Fruit fly (Drosophila melanogaster) whole organism, embryonic: Measurements from ENCODE around the gene gro.

Experiments used
- Abd-B ChIP-seq: fragments of 200-800 bp; sonication (Bioruptor generic); optimal IDR thresholded peaks from 2 replicates; lab custom pipeline; 2018; ENCODE audit warnings: missing biosample characterization, mild to moderate bottlenecking, missing genetic modification characterization, moderate library complexity
- BEAF-32 ChIP-seq: fragments of 200-800 bp; sonication (Bioruptor generic); optimal IDR thresholded peaks from 3 replicates; lab custom pipeline; 2017; ENCODE audit warnings: missing biosample characterization, missing genetic modification characterization, mild to moderate bottlenecking, moderate library complexity, missing genetic modification reagents
- BtbVII ChIP-seq: fragments of 200-800 bp; sonication (Bioruptor generic); optimal IDR thresholded peaks from 3 replicates; lab custom pipeline; 2017; ENCODE audit warnings: missing biosample characterization, mild to moderate bottlenecking, missing genetic modification characterization
- CG10209 ChIP-seq: fragments of 200-800 bp; sonication (Bioruptor generic); optimal IDR thresholded peaks from 3 replicates; lab custom pipeline; 2017; ENCODE audit warnings: missing biosample characterization, mild to moderate bottlenecking, missing genetic modification characterization, missing genetic modification reagents
- CG1024 ChIP-seq: fragments of 200-800 bp; sonication (Bioruptor generic); IDR thresholded peaks from 2 replicates; pipeline ENCODE4 v1.3.6; 2022; ENCODE audit warnings: missing biosample characterization, missing genetic modification characterization
- CG10462 ChIP-seq: fragments of 200-800 bp; sonication (Bioruptor generic); optimal IDR thresholded peaks from 2 replicates; lab custom pipeline; 2016; ENCODE audit warnings: missing biosample characterization, missing genetic modification characterization
- CG10543 ChIP-seq: fragments of 200-800 bp; sonication (Bioruptor generic); optimal IDR thresholded peaks from 3 replicates; lab custom pipeline; 2017; ENCODE audit warnings: missing biosample characterization, mild to moderate bottlenecking, missing genetic modification characterization, moderate library complexity
- CG11085 ChIP-seq: fragments of 200-800 bp; sonication (Bioruptor generic); IDR thresholded peaks from 2 replicates; pipeline ENCODE4 v1.3.6; 2022; ENCODE audit warnings: missing biosample characterization, missing genetic modification characterization
- CG12299 ChIP-seq: fragments of 200-800 bp; sonication (Bioruptor generic); optimal IDR thresholded peaks from 2 replicates; lab custom pipeline; 2018; ENCODE audit warnings: missing biosample characterization, mild to moderate bottlenecking, missing genetic modification characterization
- CG14710 ChIP-seq: fragments of 200-800 bp; sonication (Bioruptor generic); optimal IDR thresholded peaks from 3 replicates; lab custom pipeline; 2019; ENCODE audit warnings: missing biosample characterization, mild to moderate bottlenecking, missing genetic modification characterization, moderate library complexity
- CG14860 ChIP-seq: fragments of 200-800 bp; sonication (Bioruptor generic); IDR thresholded peaks from 3 replicates; pipeline ENCODE4 v1.3.6; 2022; ENCODE audit warnings: missing biosample characterization, missing genetic modification characterization; ENCODE audit not compliant: partially characterized antibody
- CG15011 ChIP-seq: fragments of 200-800 bp; sonication (Bioruptor generic); optimal IDR thresholded peaks from 3 replicates; lab custom pipeline; 2018; ENCODE audit warnings: missing biosample characterization, mild to moderate bottlenecking, missing genetic modification characterization
- CG1602 ChIP-seq: fragments of 200-800 bp; sonication (Bioruptor generic); optimal IDR thresholded peaks from 3 replicates; lab custom pipeline; 2016; ENCODE audit warnings: missing biosample characterization, missing genetic modification characterization
- CG17912 ChIP-seq: fragments of 200-800 bp; sonication (Bioruptor generic); optimal IDR thresholded peaks from 2 replicates; lab custom pipeline; 2018; ENCODE audit warnings: missing biosample characterization, mild to moderate bottlenecking, missing genetic modification characterization
- CG2120 ChIP-seq: fragments of 200-800 bp; sonication (Bioruptor generic); optimal IDR thresholded peaks from 3 replicates; lab custom pipeline; 2016; ENCODE audit warnings: missing biosample characterization, missing genetic modification characterization
- CG32772 ChIP-seq: fragments of 200-800 bp; sonication (Bioruptor generic); IDR thresholded peaks from 2 replicates; pipeline ENCODE4 v1.3.6; 2022; ENCODE audit warnings: missing biosample characterization, missing genetic modification characterization
- CG6689 ChIP-seq: fragments of 200-800 bp; sonication (Bioruptor generic); IDR thresholded peaks from 2 replicates; pipeline ENCODE4 v1.3.6; 2022; ENCODE audit warnings: missing biosample characterization, missing genetic modification characterization
- CG6854 ChIP-seq: fragments of 200-800 bp; sonication (Bioruptor generic); optimal IDR thresholded peaks from 3 replicates; lab custom pipeline; 2017; ENCODE audit warnings: missing biosample characterization, mild to moderate bottlenecking, missing genetic modification characterization
- CG7271 ChIP-seq: fragments of 200-800 bp; sonication (Bioruptor generic); optimal IDR thresholded peaks from 2 replicates; lab custom pipeline; 2018; ENCODE audit warnings: missing biosample characterization, mild to moderate bottlenecking, missing genetic modification characterization, moderate library complexity
- CG9932 ChIP-seq: fragments of 200-800 bp; sonication (Bioruptor generic); IDR thresholded peaks from 2 replicates; pipeline ENCODE4 v1.3.6; 2022; ENCODE audit warnings: missing biosample characterization, missing genetic modification characterization
- CHES-1-like ChIP-seq: fragments of 200-800 bp; sonication (Bioruptor generic); optimal IDR thresholded peaks from 2 replicates; lab custom pipeline; 2016; ENCODE audit warnings: missing biosample characterization, missing genetic modification characterization
- D19B ChIP-seq: fragments of 200-800 bp; sonication (Bioruptor generic); optimal IDR thresholded peaks from 2 replicates; lab custom pipeline; 2017; ENCODE audit warnings: missing biosample characterization, mild to moderate bottlenecking, missing genetic modification characterization
- Doc2 ChIP-seq: fragments of 200-800 bp; sonication (Bioruptor generic); IDR thresholded peaks from 2 replicates; pipeline ENCODE4 v1.3.6; 2022; ENCODE audit warnings: missing biosample characterization, missing genetic modification characterization
- Doc3 ChIP-seq: fragments of 200-800 bp; sonication (Bioruptor generic); IDR thresholded peaks from 3 replicates; pipeline ENCODE4 v1.3.6; 2022; ENCODE audit warnings: missing biosample characterization, missing genetic modification characterization; ENCODE audit not compliant: partially characterized antibody
- Dp ChIP-seq: fragments of 200-800 bp; sonication (Bioruptor generic); optimal IDR thresholded peaks from 2 replicates; lab custom pipeline; 2018; ENCODE audit warnings: missing biosample characterization, mild to moderate bottlenecking, missing genetic modification characterization, moderate library complexity
- E2f1 ChIP-seq: fragments of 200-800 bp; sonication (Bioruptor generic); IDR thresholded peaks from 2 replicates; pipeline ENCODE4 v1.3.6; 2022; ENCODE audit warnings: missing biosample characterization, missing genetic modification characterization
- E2f2 ChIP-seq: fragments of 200-800 bp; sonication (Bioruptor generic); IDR thresholded peaks from 2 replicates; pipeline ENCODE4 v1.3.6; 2022; ENCODE audit warnings: missing biosample characterization, missing genetic modification characterization
- Fer1 ChIP-seq: fragments of 200-800 bp; sonication (Bioruptor generic); optimal IDR thresholded peaks from 2 replicates; lab custom pipeline; 2017; ENCODE audit warnings: missing biosample characterization, mild to moderate bottlenecking, missing genetic modification characterization
- Fer2 ChIP-seq: fragments of 200-800 bp; sonication (Bioruptor generic); optimal IDR thresholded peaks from 2 replicates; lab custom pipeline; 2018; ENCODE audit warnings: missing biosample characterization, mild to moderate bottlenecking, missing genetic modification characterization, moderate library complexity
- Hand ChIP-seq: fragments of 200-800 bp; sonication (Bioruptor generic); optimal IDR thresholded peaks from 2 replicates; lab custom pipeline; 2017; ENCODE audit warnings: mild to moderate bottlenecking, missing biosample characterization, missing genetic modification reagents, missing genetic modification characterization
- NC2β ChIP-seq: fragments of 200-800 bp; sonication (Bioruptor generic); optimal IDR thresholded peaks from 2 replicates; lab custom pipeline; 2016; ENCODE audit warnings: missing biosample characterization, missing genetic modification characterization
- Oli ChIP-seq: fragments of 200-800 bp; sonication (Bioruptor generic); optimal IDR thresholded peaks from 2 replicates; lab custom pipeline; 2018; ENCODE audit warnings: missing biosample characterization, mild to moderate bottlenecking, missing genetic modification characterization, moderate library complexity
- Rfx ChIP-seq: fragments of 200-800 bp; sonication (Bioruptor generic); IDR thresholded peaks from 2 replicates; pipeline ENCODE4 v1.3.6; 2022; ENCODE audit warnings: missing biosample characterization, missing genetic modification characterization
- Xbp1 ChIP-seq: fragments of 200-800 bp; sonication (Bioruptor generic); optimal IDR thresholded peaks from 3 replicates; lab custom pipeline; 2016; ENCODE audit warnings: missing biosample characterization, mild to moderate bottlenecking, missing genetic modification characterization
- az2 ChIP-seq: fragments of 200-800 bp; sonication (Bioruptor generic); optimal IDR thresholded peaks from 3 replicates; lab custom pipeline; 2016; ENCODE audit warnings: missing biosample characterization, missing genetic modification characterization
- bsh ChIP-seq, 2 experiments: fragments of 200-800 bp; sonication (Bioruptor generic); optimal IDR thresholded peaks; 2 replicates each; lab custom pipeline; 2017 to 2018; ENCODE audit warnings: mild to moderate bottlenecking in 2 of 2, missing biosample characterization in 2 of 2, missing genetic modification characterization in 2 of 2, moderate library complexity in 1 of 2
- chinmo ChIP-seq: fragments of 200-800 bp; sonication (Bioruptor generic); IDR thresholded peaks from 4 replicates; pipeline ENCODE4 v1.3.6; 2022; ENCODE audit warnings: missing biosample characterization, missing genetic modification characterization; ENCODE audit not compliant: partially characterized antibody
- dm ChIP-seq: fragments of 200-800 bp; sonication (Bioruptor generic); optimal IDR thresholded peaks from 3 replicates; lab custom pipeline; 2016; ENCODE audit warnings: missing biosample characterization, missing genetic modification characterization
- dysf ChIP-seq: fragments of 200-800 bp; sonication (Bioruptor generic); IDR thresholded peaks from 3 replicates; pipeline ENCODE4 v1.3.6; 2022; ENCODE audit warnings: missing biosample characterization, missing genetic modification characterization
- grn ChIP-seq: fragments of 200-800 bp; sonication (Bioruptor generic); optimal IDR thresholded peaks from 3 replicates; lab custom pipeline; 2017; ENCODE audit warnings: missing biosample characterization, missing genetic modification characterization
- gsb ChIP-seq: fragments of 200-800 bp; sonication (Bioruptor generic); IDR thresholded peaks from 2 replicates; pipeline ENCODE4 v1.3.6; 2022; ENCODE audit warnings: missing biosample characterization, missing genetic modification characterization
- gt ChIP-seq: fragments of 200-800 bp; sonication (Bioruptor generic); IDR thresholded peaks from 2 replicates; pipeline ENCODE4 v1.3.6; 2022; ENCODE audit warnings: missing biosample characterization, missing genetic modification characterization
- h ChIP-seq: fragments of >200 bp; optimal IDR thresholded peaks from 2 replicates; lab custom pipeline; 2017
- insv ChIP-seq, 2 experiments: fragments of 200-800 bp; sonication (Bioruptor generic); optimal IDR thresholded peaks; 3 replicates each; lab custom pipeline; 2016 to 2018; ENCODE audit warnings: missing biosample characterization in 2 of 2, missing genetic modification characterization in 2 of 2
- luna ChIP-seq: fragments of 200-800 bp; sonication (Bioruptor generic); optimal IDR thresholded peaks from 2 replicates; lab custom pipeline; 2016; ENCODE audit warnings: missing biosample characterization, missing genetic modification characterization
- nerfin-2 ChIP-seq: fragments of 200-800 bp; sonication (Bioruptor generic); IDR thresholded peaks from 2 replicates; pipeline ENCODE4 v1.3.6; 2022; ENCODE audit warnings: missing biosample characterization, missing genetic modification characterization; ENCODE audit not compliant: partially characterized antibody
- shn ChIP-seq: fragments of 200-800 bp; sonication (Bioruptor generic); optimal IDR thresholded peaks from 3 replicates; lab custom pipeline; 2016; ENCODE audit warnings: missing biosample characterization, missing genetic modification characterization
- sisA ChIP-seq: fragments of 200-800 bp; sonication (Bioruptor generic); IDR thresholded peaks from 2 replicates; pipeline ENCODE4 v1.3.6; 2022; ENCODE audit warnings: missing biosample characterization, missing genetic modification characterization
- so ChIP-seq: fragments of 200-800 bp; sonication (Bioruptor generic); IDR thresholded peaks from 3 replicates; pipeline ENCODE4 v1.3.6; 2022; ENCODE audit warnings: missing biosample characterization, missing genetic modification characterization
- toy ChIP-seq: fragments of 200-800 bp; sonication (Bioruptor generic); IDR thresholded peaks from 2 replicates; pipeline ENCODE4 v1.3.6; 2022; ENCODE audit warnings: missing biosample characterization, missing genetic modification characterization
- tup ChIP-seq: fragments of 200-800 bp; sonication (Bioruptor generic); optimal IDR thresholded peaks from 2 replicates; lab custom pipeline; 2016; ENCODE audit warnings: missing biosample characterization, mild to moderate bottlenecking, missing genetic modification characterization, moderate library complexity
- zen2 ChIP-seq: fragments of 200-800 bp; sonication (Bioruptor generic); IDR thresholded peaks from 3 replicates; pipeline ENCODE4 v1.3.6; 2022; ENCODE audit warnings: missing biosample characterization, missing genetic modification characterization; ENCODE audit not compliant: partially characterized antibody

Gene gro

dm6 chr3R:26056381-26056780 lies 14.8 kb downstream of the gro start, which contains the start of the genes Sld5 and CG14543 (continued):
- TF ChIP-seq Abd-B (GFP tag; lab: Kevin White, UChicago): no peak
- no peak for TF ChIP-seq CG10543 (GFP tag; lab: Kevin White, UChicago)
- no peak for TF ChIP-seq bsh (GFP tag; optimal IDR thresholded peaks at IDR 0.05; lab: Kevin White, UChicago)
- no peak for TF ChIP-seq CG10462 (GFP tag; lab: Kevin White, UChicago)
- no peak for TF ChIP-seq CG1024
- peak; percentile 27; the same call in 1 of the 2 replicates for TF ChIP-seq CG6689
- no peak for TF ChIP-seq Rfx (GFP tag; lab: Robert Waterston, UW)
- no peak for TF ChIP-seq CG15011 (GFP tag; lab: Kevin White, UChicago)
- peak; percentile 78 for TF ChIP-seq E2f2 (GFP tag; lab: Robert Waterston, UW)
- TF ChIP-seq CG14710 (tag; lab: Kevin White, UChicago): peak; percentile 13
- TF ChIP-seq chinmo (GFP tag; lab: Robert Waterston, UW): no peak
- no peak for TF ChIP-seq Fer2 (tag; lab: Kevin White, UChicago)
- TF ChIP-seq BEAF-32 (GFP tag; lab: Kevin White, UChicago): peak; percentile 51
- TF ChIP-seq CG17912 (GFP tag; lab: Kevin White, UChicago): no peak
- no peak for TF ChIP-seq az2 (GFP tag; lab: Kevin White, UChicago)
- no peak for TF ChIP-seq gsb (GFP tag; lab: Robert Waterston, UW)
- TF ChIP-seq insv (GFP tag; optimal IDR thresholded peaks at IDR 0.05; lab: Kevin White, UChicago): no peak
- TF ChIP-seq so (GFP tag; lab: Robert Waterston, UW): no peak
- no peak for TF ChIP-seq nerfin-2
- TF ChIP-seq CG11085 (GFP tag; lab: Robert Waterston, UW): no peak
- peak; percentile 42; the same call in 1 of the 2 replicates for TF ChIP-seq E2f1
- TF ChIP-seq Doc2 (GFP tag; lab: Robert Waterston, UW): no peak
- TF ChIP-seq CHES-1-like (GFP tag; lab: Kevin White, UChicago): peak; percentile 58
- no peak for TF ChIP-seq luna (GFP tag; lab: Kevin White, UChicago)
- TF ChIP-seq gt (GFP tag; lab: Robert Waterston, UW): no peak
- TF ChIP-seq BtbVII: no peak
- TF ChIP-seq CG6854 (GFP tag; lab: Kevin White, UChicago): no peak
- TF ChIP-seq D19B: no peak
- no peak for TF ChIP-seq CG12299 (tag; lab: Kevin White, UChicago)
- TF ChIP-seq NC2β (GFP tag; lab: Kevin White, UChicago): peak; percentile 45
- no peak for TF ChIP-seq CG32772 (GFP tag; lab: Robert Waterston, UW)
- TF ChIP-seq Oli (tag; lab: Kevin White, UChicago): no peak
- TF ChIP-seq shn: no peak
- TF ChIP-seq dysf (GFP tag; lab: Robert Waterston, UW): peak; percentile 54; the same call in 2 of the 3 replicates
- TF ChIP-seq CG14860: no peak
- TF ChIP-seq Xbp1 (GFP tag; lab: Kevin White, UChicago): peak; percentile 27
- peak; percentile 37; the same call in 1 of the 2 replicates for TF ChIP-seq CG9932 (GFP tag; lab: Robert Waterston, UW)
- no peak for TF ChIP-seq grn (GFP tag; lab: Kevin White, UChicago)
- no peak for TF ChIP-seq CG7271 (tag; lab: Kevin White, UChicago)
- TF ChIP-seq CG2120 (GFP tag; lab: Kevin White, UChicago): peak; percentile 33
- no peak for TF ChIP-seq tup (GFP tag; lab: Kevin White, UChicago)
- TF ChIP-seq CG1602 (GFP tag; lab: Kevin White, UChicago): no peak
- TF ChIP-seq Doc3: no peak
- TF ChIP-seq toy (GFP tag; lab: Robert Waterston, UW): no peak
- no peak for TF ChIP-seq sisA
- TF ChIP-seq Hand (GFP tag; lab: Kevin White, UChicago): no peak
- peak; percentile 74 for TF ChIP-seq dm (GFP tag; lab: Kevin White, UChicago)
- TF ChIP-seq h (lab: Kevin White, UChicago): no peak
- TF ChIP-seq CG10209 (GFP tag; lab: Kevin White, UChicago): no peak
- no peak for TF ChIP-seq zen2 (GFP tag; lab: Robert Waterston, UW)
- TF ChIP-seq Dp (GFP tag; lab: Kevin White, UChicago): peak; percentile 67
- no peak for TF ChIP-seq Fer1 (GFP tag; lab: Kevin White, UChicago)
